Worm (Caenorhabditis elegans) whole organism, L1 larva: ENCODE data around the gene praf-3.

Source experiments
- ama-1 ChIP-seq: fragments of 150-350 bp; optimal IDR thresholded peaks from 2 replicates; lab custom pipeline; 2014
- nhr-237 ChIP-seq: fragments of 150-350 bp; optimal IDR thresholded peaks from 2 replicates; lab custom pipeline; 2014; ENCODE audit warnings: missing biosample characterization, missing genetic modification characterization
- nhr-76 ChIP-seq: sonication (generic microtip); optimal IDR thresholded peaks from 2 replicates; lab custom pipeline; 2017; ENCODE audit warnings: missing biosample characterization, missing genetic modification characterization
- pqm-1 ChIP-seq: sonication (generic microtip); optimal IDR thresholded peaks from 3 replicates; lab custom pipeline; 2017; ENCODE audit warnings: missing biosample characterization, missing genetic modification characterization
- sptf-1 ChIP-seq: fragments of 150-350 bp; optimal IDR thresholded peaks from 2 replicates; lab custom pipeline; 2014; ENCODE audit warnings: missing biosample characterization, missing genetic modification characterization
- unc-62 ChIP-seq: fragments of 150-350 bp; optimal IDR thresholded peaks from 2 replicates; lab custom pipeline; 2014; ENCODE audit warnings: missing biosample characterization, missing genetic modification reagents, missing genetic modification characterization

- TF ChIP-seq ama-1 (no peak), nhr-237 (tag; lab: Kevin White, UChicago) (no peak), sptf-1 (tag; lab: Kevin White, UChicago) (no peak), unc-62 (GFP tag; lab: Kevin White, UChicago) (no peak), nhr-76 (tag; lab: Kevin White, UChicago) (no peak), pqm-1 (tag; lab: Kevin White, UChicago) (no peak)
These were observed 46.8 kb downstream of the praf-3 start, which contains the start of the genes T26A8.3 and tmem-231 for ce11 chrIV:8426537-8426936.
